Worm (Caenorhabditis elegans): ENCODE measurements around the gene ZC84.1.

Gene ZC84.1

ce11 chrIII:9185722-9186121, 20.4 kb downstream of the ZC84.1 start, which contains the start of gene ZC84.7:
ZC84.7 (plus strand) TSS chrIII:9186022.
- no peak for TF ChIP-seq ztf-4 (tag; optimal IDR thresholded peaks at IDR 0.05)
- TF ChIP-seq egl-5 (tag; optimal IDR thresholded peaks at IDR 0.05), result no peak
- TF ChIP-seq nhr-237 (tag; optimal IDR thresholded peaks at IDR 0.05), result no peak
- TF ChIP-seq ceh-28 (tag; optimal IDR thresholded peaks at IDR 0.05), result no peak
- TF ChIP-seq mml-1 (tag; optimal IDR thresholded peaks at IDR 0.05), result no peak
- TF ChIP-seq nhr-25 (tag; optimal IDR thresholded peaks at IDR 0.05), result no peak
- no peak for TF ChIP-seq tbx-2 (tag; optimal IDR thresholded peaks at IDR 0.05)
- TF ChIP-seq nhr-28 (tag; optimal IDR thresholded peaks at IDR 0.05), result no peak
- TF ChIP-seq ceh-16 (tag; optimal IDR thresholded peaks at IDR 0.05), result no peak
- no peak for TF ChIP-seq snpc-4 (tag; optimal IDR thresholded peaks at IDR 0.05)
- no peak for TF ChIP-seq ama-1 (optimal IDR thresholded peaks at IDR 0.05)
- TF ChIP-seq ztf-11 (tag; optimal IDR thresholded peaks at IDR 0.05), result no peak
- TF ChIP-seq eor-1 (tag; optimal IDR thresholded peaks at IDR 0.05), result no peak
- TF ChIP-seq fkh-2 (tag; optimal IDR thresholded peaks at IDR 0.05), result no peak

DNA sequence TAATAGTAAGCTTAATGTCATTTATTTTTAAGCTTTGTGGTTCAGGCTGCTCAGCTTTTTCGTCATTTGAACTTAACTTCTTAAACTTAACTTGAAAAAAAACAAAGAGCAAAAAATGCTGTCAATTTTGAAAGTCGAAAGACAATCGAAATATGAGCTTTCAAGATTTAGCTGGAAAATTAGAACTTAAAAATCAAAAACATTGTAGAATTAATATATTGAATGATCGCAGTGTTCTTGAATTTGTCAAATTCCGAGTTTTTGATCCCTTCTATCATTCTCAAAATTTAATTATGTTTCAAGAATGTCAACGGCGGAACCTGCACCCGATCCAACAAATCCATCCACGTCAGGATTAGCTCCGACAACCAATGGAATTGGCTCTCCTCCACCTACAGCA, 24.8 kb downstream of the ZC84.1 start, which contains the start of gene tax-4:
Gene tax-4 (plus strand): TSS at position 301 of the 400 bp plus-strand sequence.
- TF ChIP-seq zag-1 (tag; optimal IDR thresholded peaks at IDR 0.05) (no peak), pha-4 (tag; optimal IDR thresholded peaks at IDR 0.05) (no peak), nhr-23 (tag; optimal IDR thresholded peaks at IDR 0.05) (no peak), fos-1 (tag; optimal IDR thresholded peaks at IDR 0.05) (no peak), ceh-16 (tag; optimal IDR thresholded peaks at IDR 0.05) (no peak), nhr-43 (tag; optimal IDR thresholded peaks at IDR 0.05; ENCODE audit: poor library complexity, severe bottlenecking) (no peak)

DNA sequence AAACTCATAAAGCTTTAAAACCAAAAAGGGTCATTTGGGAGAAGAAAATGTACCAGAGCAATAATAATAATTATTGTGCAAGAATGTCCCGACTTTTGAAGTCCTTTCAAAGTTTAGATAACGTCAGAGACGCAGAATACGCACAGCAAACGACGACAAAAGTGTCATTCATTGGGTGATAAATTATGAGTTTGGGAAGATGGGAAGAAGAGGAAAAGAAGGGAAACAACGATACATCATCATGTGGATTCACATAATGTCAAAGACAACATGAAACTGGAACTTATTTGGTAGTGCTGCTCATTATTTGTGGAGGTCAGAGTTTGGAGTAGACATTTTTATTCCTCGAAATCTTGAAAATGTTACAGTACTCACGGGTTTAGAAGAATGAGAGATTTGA, 28.2 kb downstream of the ZC84.1 start:
- TF ChIP-seq ztf-4 (tag; optimal IDR thresholded peaks at IDR 0.05) (no peak), snpc-4 (tag; optimal IDR thresholded peaks at IDR 0.05) (no peak), jun-1 (tag; optimal IDR thresholded peaks at IDR 0.05) (no peak), fkh-10 (GFP tag; optimal IDR thresholded peaks at IDR 0.05) (no peak), unc-62 (GFP tag; optimal IDR thresholded peaks at IDR 0.05) (peak; percentile 1), elt-2 (tag; optimal IDR thresholded peaks at IDR 0.05) (no peak), egl-5 (tag; optimal IDR thresholded peaks at IDR 0.05) (peak; percentile 37), fkh-2 (tag; optimal IDR thresholded peaks at IDR 0.05) (no peak), lin-39 (tag; optimal IDR thresholded peaks at IDR 0.05) (peak; percentile 19), hmg-11 (tag; optimal IDR thresholded peaks at IDR 0.05) (no peak), nhr-28 (tag; optimal IDR thresholded peaks at IDR 0.05) (no peak), egl-27 (tag; optimal IDR thresholded peaks at IDR 0.05) (no peak)

ce11 chrIII:9176008-9176407, 30.1 kb downstream of the ZC84.1 start:
- no peak for TF ChIP-seq sea-2 (GFP tag; optimal IDR thresholded peaks at IDR 0.05)
- peak; percentile 25 for TF ChIP-seq hmg-11 (tag; optimal IDR thresholded peaks at IDR 0.05)
- TF ChIP-seq lin-39 (tag; optimal IDR thresholded peaks at IDR 0.05), result no peak
- no peak for TF ChIP-seq mml-1 (tag; optimal IDR thresholded peaks at IDR 0.05)
- no peak for TF ChIP-seq nhr-28 (tag; optimal IDR thresholded peaks at IDR 0.05)

DNA sequence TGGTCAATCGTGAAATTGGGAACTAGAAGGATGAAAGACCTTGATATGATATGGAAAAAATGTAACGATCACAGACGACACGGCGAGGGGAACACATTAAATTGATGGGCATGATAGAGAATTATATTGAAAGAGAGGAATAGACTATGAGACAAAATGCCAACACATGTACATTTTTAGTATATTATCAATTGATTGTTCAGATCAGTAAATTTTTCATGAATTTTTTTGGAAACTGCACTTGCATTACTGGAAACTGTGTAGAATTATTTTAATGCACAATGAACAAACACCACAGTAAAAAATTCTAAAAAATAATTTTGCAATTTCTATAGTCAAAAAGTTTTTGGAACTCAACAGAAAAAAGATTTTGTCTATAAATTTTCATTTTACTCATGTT, 32.8 kb downstream of the ZC84.1 start:
- TF ChIP-seq ceh-9 (tag; optimal IDR thresholded peaks at IDR 0.05) (no peak), nfya-1 (tag; optimal IDR thresholded peaks at IDR 0.05; ENCODE audit: insufficient read depth) (no peak), nhr-76 (tag; optimal IDR thresholded peaks at IDR 0.05) (no peak), egl-5 (tag; optimal IDR thresholded peaks at IDR 0.05) (peak; percentile 2), skn-1 (tag; optimal IDR thresholded peaks at IDR 0.05) (no peak), eor-1 (tag; optimal IDR thresholded peaks at IDR 0.05) (no peak), nhr-12 (tag; optimal IDR thresholded peaks at IDR 0.05) (no peak), lsy-12 (tag; optimal IDR thresholded peaks at IDR 0.05) (no peak), lin-15B (tag; optimal IDR thresholded peaks at IDR 0.05) (no peak), ama-1 (optimal IDR thresholded peaks at IDR 0.05) (no peak), snpc-4 (tag; optimal IDR thresholded peaks at IDR 0.05) (no peak), zag-1 (tag; optimal IDR thresholded peaks at IDR 0.05) (no peak), elt-3 (tag; optimal IDR thresholded peaks at IDR 0.05) (peak in 1 of 3 experiments; percentile 27), ceh-16 (tag; optimal IDR thresholded peaks at IDR 0.05) (no peak), nhr-237 (tag; optimal IDR thresholded peaks at IDR 0.05) (no peak)
